Worm (Caenorhabditis elegans): Measurements from ENCODE around the gene F44A6.4.

F44A6.4 gene

DNA sequence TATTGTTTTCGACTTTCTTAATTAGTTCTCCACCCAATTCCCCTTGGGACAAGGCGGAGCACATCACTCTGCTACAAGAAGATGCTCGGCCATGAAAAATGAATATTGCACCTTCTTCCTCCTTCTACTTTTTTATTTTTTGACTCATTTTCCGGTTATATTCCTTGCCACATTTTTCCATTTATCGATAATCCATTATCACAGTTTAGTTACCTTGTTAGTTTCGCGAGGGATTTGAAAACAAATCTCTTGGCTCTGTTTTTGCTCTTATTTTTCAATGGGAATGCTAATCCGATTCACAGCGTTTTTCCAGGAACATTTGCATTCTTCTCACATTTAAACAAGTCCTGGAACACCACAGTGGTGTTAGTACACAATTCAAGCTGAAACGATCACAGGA is 48.3 kb downstream of the F44A6.4 start, which contains the start of gene rnp-9:
Gene rnp-9 (plus strand): TSS at position 301 of the 400 bp plus-strand sequence.
- no peak for TF ChIP-seq ham-2 (GFP tag; optimal IDR thresholded peaks at IDR 0.05)
- TF ChIP-seq mls-2 (tag; optimal IDR thresholded peaks at IDR 0.05), result no peak
- TF ChIP-seq nhr-76 (tag; optimal IDR thresholded peaks at IDR 0.05), result no peak
- TF ChIP-seq ceh-39 (tag; optimal IDR thresholded peaks at IDR 0.05), result no peak
- TF ChIP-seq pha-4 (tag; optimal IDR thresholded peaks at IDR 0.05), result no peak

All from whole organism, mixed stage, embryonic.